Worm (Caenorhabditis elegans) whole organism, L2 larva: ENCODE measurements around the gene nspd-2.

Source experiments
- ZK546.5 ChIP-seq: sonication (generic microtip); optimal IDR thresholded peaks from 2 replicates; lab custom pipeline; 2017; ENCODE audit warnings: missing biosample characterization, missing genetic modification characterization
- egl-27 ChIP-seq: sonication (generic microtip); optimal IDR thresholded peaks from 3 replicates; lab custom pipeline; 2017; ENCODE audit warnings: missing biosample characterization, missing genetic modification reagents, missing genetic modification characterization
- elt-1 ChIP-seq: fragments of 150-350 bp; optimal IDR thresholded peaks from 2 replicates; lab custom pipeline; 2014; ENCODE audit warnings: missing biosample characterization, missing genetic modification characterization
- elt-3 ChIP-seq: sonication (generic microtip); optimal IDR thresholded peaks from 2 replicates; lab custom pipeline; 2017; ENCODE audit warnings: missing biosample characterization, missing genetic modification characterization
- nhr-11 ChIP-seq: fragments of 150-350 bp; optimal IDR thresholded peaks from 2 replicates; lab custom pipeline; 2014; ENCODE audit warnings: missing biosample characterization, missing genetic modification characterization
- snpc-4 ChIP-seq: fragments of 150-350 bp; optimal IDR thresholded peaks from 2 replicates; lab custom pipeline; 2014; ENCODE audit warnings: missing biosample characterization, missing genetic modification characterization
- unc-55 ChIP-seq: fragments of 150-350 bp; sonication (generic microtip); optimal IDR thresholded peaks from 3 replicates; lab custom pipeline; 2014; ENCODE audit warnings: missing biosample characterization, missing genetic modification reagents, missing genetic modification characterization
- unc-62 ChIP-seq: fragments of 150-350 bp; optimal IDR thresholded peaks from 2 replicates; lab custom pipeline; 2014; ENCODE audit warnings: missing biosample characterization, missing genetic modification reagents, missing genetic modification characterization

DNA sequence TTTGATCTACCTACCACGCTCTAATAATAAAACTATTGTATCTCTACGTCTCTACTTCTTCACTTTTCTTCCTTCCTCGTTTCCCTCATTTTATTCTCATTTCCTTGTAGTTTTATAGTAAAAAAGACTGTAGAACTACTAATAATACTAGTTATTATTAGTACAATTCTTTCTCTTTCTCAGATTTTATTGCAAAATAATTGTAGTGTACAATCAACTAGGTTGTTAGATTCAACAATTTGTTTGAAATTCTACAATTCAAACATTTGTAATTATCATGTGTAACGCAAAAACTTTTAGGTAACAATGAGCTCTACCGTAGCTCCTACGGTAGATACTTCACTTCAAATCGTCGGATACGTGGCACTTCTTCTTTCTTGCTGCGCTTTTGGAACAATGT lies 11.9 kb downstream of the nspd-2 start, which contains the start of gene K07F5.12:
- TF ChIP-seq unc-62 (GFP tag; lab: Kevin White, UChicago) = no peak
- no peak for TF ChIP-seq ZK546.5 (tag; lab: Kevin White, UChicago)
- no peak for TF ChIP-seq elt-1 (tag; lab: Kevin White, UChicago)
- no peak for TF ChIP-seq snpc-4 (tag; lab: Kevin White, UChicago)
- TF ChIP-seq unc-55 (GFP tag; lab: Kevin White, UChicago) = no peak
- TF ChIP-seq egl-27 (tag; lab: Kevin White, UChicago) = no peak
- TF ChIP-seq nhr-11 (tag; lab: Kevin White, UChicago) = no peak
- no peak for TF ChIP-seq elt-3
